Fruit fly (Drosophila melanogaster): ENCODE results near the gene CG43120.

The CG43120 gene

dm6 chr3L:14354285-14355092, 27.2 kb upstream of the CG43120 start:
- TF ChIP-seq Rel (GFP tag; optimal IDR thresholded peaks at IDR 0.05) (no peak), Rel (tag; optimal IDR thresholded peaks at IDR 0.05) (peak; percentile 2), Vsx2 (GFP tag; optimal IDR thresholded peaks at IDR 0.05; ENCODE audit: partially characterized antibody) (no peak), tai (GFP tag; optimal IDR thresholded peaks at IDR 0.05) (no peak)

- TF ChIP-seq dsf (GFP tag; optimal IDR thresholded peaks at IDR 0.05; ENCODE audit: borderline replicate concordance) (no peak), psq (GFP tag; optimal IDR thresholded peaks at IDR 0.05) (peak; percentile 47), Abd-B (GFP tag; optimal IDR thresholded peaks at IDR 0.05) (no peak), OdsH (GFP tag; optimal IDR thresholded peaks at IDR 0.05) (no peak), HLH106 (tag; optimal IDR thresholded peaks at IDR 0.05) (no peak), GATAd (GFP tag; optimal IDR thresholded peaks at IDR 0.05) (no peak), Dif (GFP tag; optimal IDR thresholded peaks at IDR 0.05; ENCODE audit: partially characterized antibody) (no peak)
Observed at dm6 chr3L:14356507-14357291, 25.0 kb upstream of the CG43120 start.

- TF ChIP-seq sage (GFP tag; optimal IDR thresholded peaks at IDR 0.05) (no peak), HLH106 (tag; optimal IDR thresholded peaks at IDR 0.05) (no peak)
Observed at dm6 chr3L:14358899-14359298, 22.8 kb upstream of the CG43120 start.

dm6 chr3L:14359815-14360719, 21.6 kb upstream of the CG43120 start:
- no peak for TF ChIP-seq CrebA (GFP tag; optimal IDR thresholded peaks at IDR 0.05; ENCODE audit: borderline replicate concordance)
- TF ChIP-seq br (GFP tag; optimal IDR thresholded peaks at IDR 0.05): no peak
- no peak for TF ChIP-seq CG9705 (GFP tag; optimal IDR thresholded peaks at IDR 0.05)
- no peak for TF ChIP-seq GATAd (GFP tag; optimal IDR thresholded peaks at IDR 0.05)
- peak; percentile 0 for TF ChIP-seq h (GFP tag; optimal IDR thresholded peaks at IDR 0.05)

- TF ChIP-seq jim (GFP tag; optimal IDR thresholded peaks at IDR 0.05) (no peak), dmrt93B (GFP tag; optimal IDR thresholded peaks at IDR 0.05) (no peak), woc (GFP tag; optimal IDR thresholded peaks at IDR 0.05) (no peak), brk (GFP tag; optimal IDR thresholded peaks at IDR 0.05) (no peak), Myc (optimal IDR thresholded peaks at IDR 0.05) (no peak), lola (GFP tag; optimal IDR thresholded peaks at IDR 0.05) (no peak), N (GFP tag; optimal IDR thresholded peaks at IDR 0.05) (no peak), Dfd (GFP tag; optimal IDR thresholded peaks at IDR 0.05) (no peak), Hr78 (GFP tag; optimal IDR thresholded peaks at IDR 0.05) (no peak), foxo (GFP tag; optimal IDR thresholded peaks at IDR 0.05) (no peak), Mio (GFP tag; optimal IDR thresholded peaks at IDR 0.05) (no peak)
Observed at dm6 chr3L:14362028-14362427, 19.7 kb upstream of the CG43120 start.

dm6 chr3L:14362660-14363059, 19.1 kb upstream of the CG43120 start:
- no peak for TF ChIP-seq Abd-B (GFP tag; optimal IDR thresholded peaks at IDR 0.05)
- TF ChIP-seq Dif (GFP tag; optimal IDR thresholded peaks at IDR 0.05; ENCODE audit: partially characterized antibody): no peak
- TF ChIP-seq Mio (GFP tag; optimal IDR thresholded peaks at IDR 0.05): no peak
- no peak for TF ChIP-seq dsf (GFP tag; optimal IDR thresholded peaks at IDR 0.05; ENCODE audit: borderline replicate concordance)
- no peak for TF ChIP-seq ey (GFP tag; optimal IDR thresholded peaks at IDR 0.05)
- TF ChIP-seq N (GFP tag; optimal IDR thresholded peaks at IDR 0.05): no peak
- TF ChIP-seq sage (GFP tag; optimal IDR thresholded peaks at IDR 0.05): no peak
- TF ChIP-seq foxo (GFP tag; optimal IDR thresholded peaks at IDR 0.05): no peak
- TF ChIP-seq HLH106 (tag; optimal IDR thresholded peaks at IDR 0.05): no peak
